Worm (Caenorhabditis elegans): ENCODE data around the gene sbds-1.

- TF ChIP-seq pha-4 (tag; optimal IDR thresholded peaks at IDR 0.05) (no peak), mls-2 (tag; optimal IDR thresholded peaks at IDR 0.05) (no peak), ceh-43 (GFP tag; optimal IDR thresholded peaks at IDR 0.05) (no peak), unc-39 (tag; optimal IDR thresholded peaks at IDR 0.05) (no peak), nhr-76 (tag; optimal IDR thresholded peaks at IDR 0.05) (no peak), lin-32 (GFP tag; optimal IDR thresholded peaks at IDR 0.05) (no peak), snpc-4 (tag; optimal IDR thresholded peaks at IDR 0.05) (no peak), ztf-11 (tag; optimal IDR thresholded peaks at IDR 0.05) (no peak), nhr-2 (tag; optimal IDR thresholded peaks at IDR 0.05) (no peak), sptf-1 (tag; optimal IDR thresholded peaks at IDR 0.05) (no peak), hlh-1 (tag; optimal IDR thresholded peaks at IDR 0.05) (no peak), M03D4.4 (tag; optimal IDR thresholded peaks at IDR 0.05) (no peak), elt-1 (tag; optimal IDR thresholded peaks at IDR 0.05; ENCODE audit: borderline replicate concordance, insufficient read depth) (no peak)
These were observed 27.0 kb upstream of the sbds-1 start, which contains the start of gene C09F5.3 for ce11 chrIII:665173-665757.
